Fruit fly (Drosophila melanogaster): ENCODE data around the gene CG14669.

CG14669 gene

DNA sequence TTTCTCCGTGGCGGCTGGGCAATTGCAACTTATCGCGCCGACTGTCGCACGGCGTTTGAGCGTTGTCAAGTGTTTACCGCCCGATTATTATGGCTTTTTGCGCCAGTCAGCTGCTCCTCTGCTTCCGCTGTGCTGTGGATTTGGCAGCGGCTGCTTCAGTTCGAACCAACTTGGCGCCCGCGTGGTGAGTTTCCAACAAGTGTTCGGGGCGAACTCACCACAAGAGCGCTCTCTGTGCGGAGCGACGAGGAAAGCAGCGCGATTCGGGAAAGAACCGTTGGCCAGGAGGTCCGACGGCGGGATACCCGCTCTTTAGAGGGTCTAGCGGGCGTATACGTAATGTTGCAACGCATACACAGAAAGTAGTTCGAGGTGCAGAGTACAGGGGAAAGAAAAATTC lies 88.3 kb downstream of the CG14669 start, which contains the start of gene NKCC:
TSS of gene NKCC (minus strand) at position 57 of the 400 bp plus-strand sequence.
- TF ChIP-seq Hnf4 (GFP tag; optimal IDR thresholded peaks at IDR 0.05) (no peak), Dfd (GFP tag; optimal IDR thresholded peaks at IDR 0.05) (no peak), Rel (GFP tag; optimal IDR thresholded peaks at IDR 0.05) (no peak), Rel (tag; optimal IDR thresholded peaks at IDR 0.05) (peak; percentile 90), pan (optimal IDR thresholded peaks at IDR 0.05) (no peak)

DNA sequence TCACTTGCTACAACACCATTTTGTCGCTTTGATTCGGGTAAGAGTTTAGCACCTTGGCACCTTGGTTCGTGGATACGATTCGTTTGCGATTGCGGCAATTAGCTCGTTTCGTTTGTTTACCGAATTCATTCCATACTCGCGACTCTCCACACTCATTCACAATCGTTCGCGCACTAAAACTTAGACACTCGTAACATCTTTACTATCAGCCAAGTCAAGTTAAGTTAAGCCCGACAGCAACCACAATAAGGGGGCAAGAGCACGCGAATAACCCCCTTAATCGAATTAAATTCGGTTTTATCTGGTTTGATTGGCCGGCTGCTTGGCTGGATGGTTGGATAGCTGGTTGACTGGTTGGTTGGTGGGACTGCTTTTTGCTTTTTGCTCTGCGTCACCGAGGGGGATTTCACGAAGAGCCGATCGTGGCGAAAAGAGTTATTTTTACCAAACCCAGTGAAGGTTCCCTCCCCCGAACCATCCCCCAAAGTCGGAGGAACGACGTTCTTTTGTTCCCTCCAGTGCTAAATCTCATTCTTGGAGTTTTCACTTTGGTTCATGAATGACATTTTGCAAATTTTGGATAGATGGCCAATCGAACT lies 89.6 kb downstream of the CG14669 start:
- TF ChIP-seq Vsx2 (GFP tag; optimal IDR thresholded peaks at IDR 0.05; ENCODE audit: partially characterized antibody), result peak; percentile 34
- TF ChIP-seq dsf (GFP tag; optimal IDR thresholded peaks at IDR 0.05; ENCODE audit: borderline replicate concordance), result no peak
- TF ChIP-seq GATAd (GFP tag; optimal IDR thresholded peaks at IDR 0.05), result no peak
- TF ChIP-seq fru (GFP tag; optimal IDR thresholded peaks at IDR 0.05), result peak; percentile 0
- TF ChIP-seq Rel (GFP tag; optimal IDR thresholded peaks at IDR 0.05), result no peak
- peak; percentile 93 for TF ChIP-seq Rel (tag; optimal IDR thresholded peaks at IDR 0.05)
- peak; percentile 39 for TF ChIP-seq Jra (GFP tag; optimal IDR thresholded peaks at IDR 0.05)
- TF ChIP-seq h (GFP tag; optimal IDR thresholded peaks at IDR 0.05), result peak; percentile 12
- TF ChIP-seq HLH106 (tag; optimal IDR thresholded peaks at IDR 0.05), result peak; percentile 40
